Worm (Caenorhabditis elegans): Measurements from ENCODE around the gene nspc-12.
A peak's percentile ranks its signal among the peaks of the same experiment; 100 is the strongest.

Gene nspc-12

ce11 chrX:12364804-12365203 lies 8.3 kb upstream of the nspc-12 start, which contains the start of gene F19H6.5:
F19H6.5 (minus strand) TSS chrX:12364904.
- TF ChIP-seq flt-1 (GFP tag; IDR thresholded peaks at IDR 0.05): no peak
- TF ChIP-seq med-1 (GFP tag; optimal IDR thresholded peaks at IDR 0.05; ENCODE audit: insufficient read depth): no peak
- TF ChIP-seq ztf-23 (GFP tag; IDR thresholded peaks at IDR 0.05): no peak
- no peak for TF ChIP-seq ztf-29 (GFP tag; IDR thresholded peaks at IDR 0.05)
- TF ChIP-seq ref-1 (GFP tag; conservative IDR thresholded peaks at IDR 0.05): no peak
- TF ChIP-seq cog-1 (tag; optimal IDR thresholded peaks at IDR 0.05): no peak
- no peak for TF ChIP-seq klf-2 (GFP tag; conservative IDR thresholded peaks at IDR 0.05)
- no peak for TF ChIP-seq T22C8.4 (GFP tag; IDR thresholded peaks at IDR 0.05)
- no peak for TF ChIP-seq tab-1 (GFP tag; IDR thresholded peaks at IDR 0.05)

- TF ChIP-seq cog-1 (tag; optimal IDR thresholded peaks at IDR 0.05): peak; percentile 87
- TF ChIP-seq ztf-23 (GFP tag; IDR thresholded peaks at IDR 0.05): 0 out of 2 replicates have a peak, but pooled peaks have one; percentile 35
- peak; percentile 12 for TF ChIP-seq med-1 (GFP tag; optimal IDR thresholded peaks at IDR 0.05; ENCODE audit: insufficient read depth)
- TF ChIP-seq ztf-29 (GFP tag; IDR thresholded peaks at IDR 0.05): no peak
- no peak for TF ChIP-seq ref-1 (GFP tag; conservative IDR thresholded peaks at IDR 0.05)
- no peak for TF ChIP-seq tab-1 (GFP tag; IDR thresholded peaks at IDR 0.05)
- TF ChIP-seq flt-1 (GFP tag; IDR thresholded peaks at IDR 0.05): no peak
- peak; percentile 44; the same call in 1 of the 2 replicates for TF ChIP-seq klf-2 (GFP tag; conservative IDR thresholded peaks at IDR 0.05)
- TF ChIP-seq T22C8.4 (GFP tag; IDR thresholded peaks at IDR 0.05): peak; percentile 91
Measured at ce11 chrX:12362951-12363486, 6.5 kb upstream of the nspc-12 start.

- no peak for TF ChIP-seq tab-1 (GFP tag; IDR thresholded peaks at IDR 0.05)
- TF ChIP-seq T22C8.4 (GFP tag; IDR thresholded peaks at IDR 0.05): no peak
- TF ChIP-seq ref-1 (GFP tag; conservative IDR thresholded peaks at IDR 0.05): no peak
- no peak for TF ChIP-seq med-1 (GFP tag; optimal IDR thresholded peaks at IDR 0.05; ENCODE audit: insufficient read depth)
- TF ChIP-seq klf-2 (GFP tag; conservative IDR thresholded peaks at IDR 0.05): no peak
Measured at ce11 chrX:12360444-12360843, 4.0 kb upstream of the nspc-12 start, which contains the start of the genes nspc-15 and F19H6.6. nspc-15 (plus strand) TSS chrX:12360744. F19H6.6 (plus strand) TSS chrX:12360827.

- no peak for TF ChIP-seq ztf-29 (GFP tag; IDR thresholded peaks at IDR 0.05)
- TF ChIP-seq flt-1 (GFP tag; IDR thresholded peaks at IDR 0.05): no peak
Measured at ce11 chrX:12358957-12359356, 2.5 kb upstream of the nspc-12 start, which contains the start of gene nspc-14. nspc-14 (minus strand) TSS chrX:12359057.

ce11 chrX:12357127-12357526 lies 646 bp upstream of the nspc-12 start, which contains the start of gene nspc-13:
nspc-13 (plus strand) TSS chrX:12357427.
- TF ChIP-seq ztf-29 (GFP tag; IDR thresholded peaks at IDR 0.05): no peak
- TF ChIP-seq ztf-23 (GFP tag; IDR thresholded peaks at IDR 0.05): no peak
- no peak for TF ChIP-seq tab-1 (GFP tag; IDR thresholded peaks at IDR 0.05)

- TF ChIP-seq tab-1 (GFP tag; IDR thresholded peaks at IDR 0.05): no peak
- no peak for TF ChIP-seq ztf-29 (GFP tag; IDR thresholded peaks at IDR 0.05)
- TF ChIP-seq ztf-23 (GFP tag; IDR thresholded peaks at IDR 0.05): no peak
- no peak for TF ChIP-seq T22C8.4 (GFP tag; IDR thresholded peaks at IDR 0.05)
- no peak for TF ChIP-seq ref-1 (GFP tag; conservative IDR thresholded peaks at IDR 0.05)
- TF ChIP-seq flt-1 (GFP tag; IDR thresholded peaks at IDR 0.05): no peak
- no peak for TF ChIP-seq cog-1 (tag; optimal IDR thresholded peaks at IDR 0.05)
- no peak for TF ChIP-seq med-1 (GFP tag; optimal IDR thresholded peaks at IDR 0.05; ENCODE audit: insufficient read depth)
- no peak for TF ChIP-seq klf-2 (GFP tag; conservative IDR thresholded peaks at IDR 0.05)
Measured at ce11 chrX:12352872-12353271, 3.6 kb downstream of the nspc-12 start, which contains the start of gene F42F12.4. F42F12.4 (minus strand) TSS chrX:12352947.

- TF ChIP-seq tab-1 (GFP tag; IDR thresholded peaks at IDR 0.05): no peak
Measured at ce11 chrX:12350207-12350606, 6.3 kb downstream of the nspc-12 start, which contains the start of gene F42F12.3. F42F12.3 (plus strand) TSS chrX:12350578.

ce11 chrX:12348329-12348728 lies 8.2 kb downstream of the nspc-12 start, which contains the start of gene F42F12.14:
F42F12.14 (plus strand) TSS chrX:12348629.
- TF ChIP-seq ztf-23 (GFP tag; IDR thresholded peaks at IDR 0.05) (no peak), ref-1 (GFP tag; conservative IDR thresholded peaks at IDR 0.05) (no peak), cog-1 (tag; optimal IDR thresholded peaks at IDR 0.05) (no peak), tab-1 (GFP tag; IDR thresholded peaks at IDR 0.05) (no peak), klf-2 (GFP tag; conservative IDR thresholded peaks at IDR 0.05) (no peak), T22C8.4 (GFP tag; IDR thresholded peaks at IDR 0.05) (no peak), ztf-29 (GFP tag; IDR thresholded peaks at IDR 0.05) (no peak), flt-1 (GFP tag; IDR thresholded peaks at IDR 0.05) (no peak), med-1 (GFP tag; optimal IDR thresholded peaks at IDR 0.05; ENCODE audit: insufficient read depth) (no peak)

ce11 chrX:12347822-12348221 lies 8.7 kb downstream of the nspc-12 start:
- no peak for TF ChIP-seq med-1 (GFP tag; optimal IDR thresholded peaks at IDR 0.05; ENCODE audit: insufficient read depth)
- no peak for TF ChIP-seq flt-1 (GFP tag; IDR thresholded peaks at IDR 0.05)
- TF ChIP-seq cog-1 (tag; optimal IDR thresholded peaks at IDR 0.05): no peak
- 0 out of 2 replicates have a peak, but pooled peaks have one; percentile 21 for TF ChIP-seq ref-1 (GFP tag; conservative IDR thresholded peaks at IDR 0.05)
- TF ChIP-seq klf-2 (GFP tag; conservative IDR thresholded peaks at IDR 0.05): no peak; the same call in 1 of the 2 replicates
- TF ChIP-seq T22C8.4 (GFP tag; IDR thresholded peaks at IDR 0.05): 0 out of 2 replicates have a peak, but pooled peaks have one; percentile 19
- TF ChIP-seq tab-1 (GFP tag; IDR thresholded peaks at IDR 0.05): peak; percentile 73; the same call in 1 of the 2 replicates
- TF ChIP-seq ztf-23 (GFP tag; IDR thresholded peaks at IDR 0.05): 0 out of 2 replicates have a peak, but pooled peaks have one; percentile 7
- 0 out of 2 replicates have a peak, but pooled peaks have one; percentile 31 for TF ChIP-seq ztf-29 (GFP tag; IDR thresholded peaks at IDR 0.05)

ce11 chrX:12346729-12347128 lies 9.8 kb downstream of the nspc-12 start, which contains the start of gene F42F12.11:
F42F12.11 (plus strand) TSS chrX:12347029.
- TF ChIP-seq ztf-23 (GFP tag; IDR thresholded peaks at IDR 0.05) (no peak), ztf-29 (GFP tag; IDR thresholded peaks at IDR 0.05) (no peak), ref-1 (GFP tag; conservative IDR thresholded peaks at IDR 0.05) (no peak), med-1 (GFP tag; optimal IDR thresholded peaks at IDR 0.05; ENCODE audit: insufficient read depth) (no peak), flt-1 (GFP tag; IDR thresholded peaks at IDR 0.05) (no peak), tab-1 (GFP tag; IDR thresholded peaks at IDR 0.05) (no peak)

Measured in whole organism, midembryonic.